Fruit fly (Drosophila melanogaster) whole organism, pupa: ENCODE measurements around the gene CG31265.

ENCODE experiments used
- CG13204 ChIP-seq: fragments of 200-800 bp; sonication (Bioruptor generic); optimal IDR thresholded peaks from 2 replicates; lab custom pipeline; 2018; ENCODE audit warnings: missing biosample characterization, mild to moderate bottlenecking, missing genetic modification characterization, moderate library complexity
- CG32121 ChIP-seq: fragments of 200-800 bp; sonication (Bioruptor generic); IDR thresholded peaks from 2 replicates; pipeline ENCODE4 v1.3.6; 2022; ENCODE audit warnings: missing biosample characterization, missing genetic modification characterization
- EcR ChIP-seq: fragments of 200-800 bp; sonication (Bioruptor generic); optimal IDR thresholded peaks from 3 replicates; lab custom pipeline; 2019; ENCODE audit warnings: missing biosample characterization, missing genetic modification characterization, mild to moderate bottlenecking, moderate library complexity, missing genetic modification reagents

DNA sequence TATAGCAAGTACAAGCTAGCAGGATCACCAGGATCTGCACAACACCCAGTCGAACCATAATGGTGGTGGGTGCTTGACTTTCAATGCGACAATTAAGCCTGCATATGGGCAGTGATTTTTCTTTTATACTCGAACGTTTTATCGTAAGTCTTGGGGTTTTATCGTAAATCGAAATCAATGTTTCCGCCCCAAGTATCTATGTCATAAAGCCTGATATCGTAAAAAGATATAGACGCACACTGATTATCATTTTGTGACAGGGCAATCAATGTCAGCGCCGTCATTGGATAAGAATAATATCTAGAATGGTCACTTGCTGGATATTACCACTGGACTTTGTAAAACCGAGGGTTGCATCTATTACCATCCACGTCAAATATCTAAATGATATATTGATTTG, 2.3 kb downstream of the CG31265 start, which contains the start of gene CG17475:
- no peak for TF ChIP-seq CG13204 (GFP tag; lab: Kevin White, UChicago)
- TF ChIP-seq CG32121, result no peak
- no peak for TF ChIP-seq EcR (GFP tag; lab: Kevin White, UChicago)
